Fruit fly (Drosophila melanogaster) whole organism, prepupa: ENCODE measurements around the gene Tdrd3.

Experiments used
- CG10631 ChIP-seq: fragments of 200-800 bp; sonication (Bioruptor generic); optimal IDR thresholded peaks from 2 replicates; lab custom pipeline; 2016; ENCODE audit warnings: missing biosample characterization, missing genetic modification characterization
- CG11762 ChIP-seq: fragments of 200-800 bp; sonication (Bioruptor generic); optimal IDR thresholded peaks from 3 replicates; lab custom pipeline; 2016; ENCODE audit warnings: missing biosample characterization, missing genetic modification characterization; ENCODE audit not compliant: insufficient read depth
- CG11902 ChIP-seq: fragments of 200-800 bp; sonication (Bioruptor generic); optimal IDR thresholded peaks from 3 replicates; lab custom pipeline; 2016; ENCODE audit warnings: missing biosample characterization, missing genetic modification characterization
- CG15336 ChIP-seq: fragments of 200-800 bp; sonication (Bioruptor generic); IDR thresholded peaks from 2 replicates; pipeline ENCODE4 v1.3.6; 2022; ENCODE audit warnings: missing biosample characterization, missing genetic modification characterization
- CG16779 ChIP-seq: fragments of 200-800 bp; sonication (Bioruptor generic); optimal IDR thresholded peaks from 3 replicates; lab custom pipeline; 2017; ENCODE audit warnings: missing biosample characterization, mild to moderate bottlenecking, missing genetic modification characterization
- CG3032 ChIP-seq: fragments of 200-800 bp; optimal IDR thresholded peaks from 2 replicates; lab custom pipeline; 2019; ENCODE audit warnings: missing biosample characterization, mild to moderate bottlenecking, missing genetic modification characterization, moderate library complexity
- CG31627 ChIP-seq: fragments of 200-800 bp; sonication (Bioruptor generic); optimal IDR thresholded peaks from 3 replicates; lab custom pipeline; 2016; ENCODE audit warnings: missing biosample characterization, missing genetic modification characterization
- CG32006 ChIP-seq: fragments of 200-800 bp; sonication (Bioruptor generic); optimal IDR thresholded peaks from 3 replicates; lab custom pipeline; 2017; ENCODE audit warnings: missing biosample characterization, mild to moderate bottlenecking, missing genetic modification characterization
- CG34406 ChIP-seq: fragments of 200-800 bp; sonication (Bioruptor generic); optimal IDR thresholded peaks from 3 replicates; lab custom pipeline; 2016; ENCODE audit warnings: missing biosample characterization, missing genetic modification characterization
- CG6163 ChIP-seq: fragments of 200-800 bp; sonication (Bioruptor generic); IDR thresholded peaks from 3 replicates; pipeline ENCODE4 v1.3.6; 2022; ENCODE audit warnings: missing biosample characterization, missing genetic modification characterization
- CG6792 ChIP-seq: fragments of 200-800 bp; sonication (Bioruptor generic); optimal IDR thresholded peaks from 3 replicates; lab custom pipeline; 2016; ENCODE audit warnings: missing biosample characterization, missing genetic modification characterization
- CG6808 ChIP-seq: fragments of 200-800 bp; sonication (Bioruptor generic); optimal IDR thresholded peaks from 3 replicates; lab custom pipeline; 2017; ENCODE audit warnings: missing biosample characterization, missing genetic modification characterization, mild to moderate bottlenecking, moderate library complexity, missing genetic modification reagents
- CG6854 ChIP-seq: fragments of 200-800 bp; sonication (Bioruptor generic); optimal IDR thresholded peaks from 2 replicates; lab custom pipeline; 2017; ENCODE audit warnings: missing biosample characterization, mild to moderate bottlenecking, missing genetic modification characterization
- CG7368 ChIP-seq: fragments of 200-800 bp; sonication (Bioruptor generic); optimal IDR thresholded peaks from 3 replicates; lab custom pipeline; 2016; ENCODE audit warnings: missing biosample characterization, missing genetic modification characterization
- CG8119 ChIP-seq: fragments of 200-800 bp; sonication (Bioruptor generic); IDR thresholded peaks from 3 replicates; pipeline ENCODE4 v1.3.6; 2022; ENCODE audit warnings: missing biosample characterization, missing genetic modification characterization
- CG8319 ChIP-seq: fragments of 200-800 bp; sonication (Bioruptor generic); optimal IDR thresholded peaks from 3 replicates; lab custom pipeline; 2016; ENCODE audit warnings: missing biosample characterization, missing genetic modification characterization
- CG9139 ChIP-seq: fragments of 200-800 bp; sonication (Bioruptor generic); optimal IDR thresholded peaks from 3 replicates; lab custom pipeline; 2017; ENCODE audit warnings: missing biosample characterization, mild to moderate bottlenecking, missing genetic modification characterization
- Eip75B ChIP-seq: fragments of 200-800 bp; sonication (Bioruptor generic); optimal IDR thresholded peaks from 3 replicates; lab custom pipeline; 2016; ENCODE audit warnings: missing biosample characterization, missing genetic modification characterization
- Eip78C ChIP-seq: fragments of 200-800 bp; sonication (Bioruptor generic); peaks from one replicate; lab custom pipeline; 2016; ENCODE audit warnings: missing biosample characterization, missing genetic modification characterization
- Eip93F ChIP-seq: fragments of 200-800 bp; sonication (Bioruptor generic); optimal IDR thresholded peaks from 2 replicates; lab custom pipeline; 2016; ENCODE audit warnings: missing biosample characterization, mild to moderate bottlenecking, missing genetic modification characterization
- Ets21C ChIP-seq: fragments of 200-800 bp; sonication (Bioruptor generic); optimal IDR thresholded peaks from 3 replicates; lab custom pipeline; 2016; ENCODE audit warnings: missing biosample characterization, missing genetic modification characterization
- Ets96B ChIP-seq: fragments of 200-800 bp; optimal IDR thresholded peaks from 2 replicates; lab custom pipeline; 2019; ENCODE audit warnings: missing biosample characterization, mild to moderate bottlenecking, missing genetic modification characterization, moderate library complexity
- Hr38 ChIP-seq: sonication (Bioruptor generic); optimal IDR thresholded peaks from 2 replicates; lab custom pipeline; 2016; ENCODE audit warnings: missing biosample characterization, missing genetic modification characterization
- Hr39 ChIP-seq: fragments of 200-800 bp; sonication (Bioruptor generic); optimal IDR thresholded peaks from 2 replicates; lab custom pipeline; 2016; ENCODE audit warnings: missing biosample characterization, missing genetic modification characterization
- Lpt ChIP-seq: fragments of 200-800 bp; sonication (Bioruptor generic); optimal IDR thresholded peaks from 3 replicates; lab custom pipeline; 2016; ENCODE audit warnings: missing biosample characterization, missing genetic modification characterization
- Met ChIP-seq: fragments of 200-800 bp; sonication (Bioruptor generic); optimal IDR thresholded peaks from 3 replicates; lab custom pipeline; 2016; ENCODE audit warnings: missing biosample characterization, missing genetic modification characterization
- Smox ChIP-seq: fragments of 200-800 bp; sonication (Bioruptor generic); optimal IDR thresholded peaks from 3 replicates; lab custom pipeline; 2016; ENCODE audit warnings: missing biosample characterization, missing genetic modification characterization
- Sox14 ChIP-seq: fragments of 200-800 bp; sonication (Bioruptor generic); optimal IDR thresholded peaks from 3 replicates; lab custom pipeline; 2016; ENCODE audit warnings: missing biosample characterization, missing genetic modification characterization
- achi ChIP-seq: fragments of 200-800 bp; sonication (Bioruptor generic); optimal IDR thresholded peaks from 3 replicates; lab custom pipeline; 2016; ENCODE audit warnings: missing biosample characterization, missing genetic modification characterization
- acj6 ChIP-seq: fragments of 200-800 bp; sonication (Bioruptor generic); optimal IDR thresholded peaks from 3 replicates; lab custom pipeline; 2016; ENCODE audit warnings: missing biosample characterization, missing genetic modification characterization
- cyc ChIP-seq: fragments of 200-800 bp; sonication (Bioruptor generic); optimal IDR thresholded peaks from 3 replicates; lab custom pipeline; 2016; ENCODE audit warnings: missing biosample characterization, missing genetic modification characterization
- dac ChIP-seq: fragments of 200-800 bp; sonication (Bioruptor generic); optimal IDR thresholded peaks from 2 replicates; lab custom pipeline; 2017; ENCODE audit warnings: missing biosample characterization, mild to moderate bottlenecking, missing genetic modification characterization
- eg ChIP-seq: fragments of 200-800 bp; sonication (Bioruptor generic); IDR thresholded peaks from 3 replicates; pipeline ENCODE4 v1.3.6; 2022; ENCODE audit warnings: missing biosample characterization, missing genetic modification characterization
- esn ChIP-seq: fragments of 200-800 bp; sonication (Bioruptor generic); optimal IDR thresholded peaks from 2 replicates; lab custom pipeline; 2016; ENCODE audit warnings: missing biosample characterization, mild to moderate bottlenecking, missing genetic modification characterization, moderate library complexity
- fkh ChIP-seq: fragments of 200-800 bp; sonication (Bioruptor generic); optimal IDR thresholded peaks from 3 replicates; lab custom pipeline; 2017; ENCODE audit warnings: missing biosample characterization, mild to moderate bottlenecking, missing genetic modification characterization, moderate library complexity
- lz ChIP-seq: fragments of 200-800 bp; sonication (Bioruptor generic); optimal IDR thresholded peaks from 3 replicates; lab custom pipeline; 2016; ENCODE audit warnings: missing biosample characterization, missing genetic modification characterization
- spab ChIP-seq: fragments of 200-800 bp; sonication (Bioruptor generic); optimal IDR thresholded peaks from 2 replicates; lab custom pipeline; 2017; ENCODE audit warnings: missing biosample characterization, mild to moderate bottlenecking, missing genetic modification characterization, missing genetic modification reagents
- svp ChIP-seq: fragments of 200-800 bp; sonication (Bioruptor generic); peaks from one replicate; lab custom pipeline; 2016; ENCODE audit warnings: missing biosample characterization, missing genetic modification characterization
- topi ChIP-seq: fragments of 200-800 bp; sonication (Bioruptor generic); optimal IDR thresholded peaks from 3 replicates; lab custom pipeline; 2016; ENCODE audit warnings: missing biosample characterization, missing genetic modification characterization
- vri ChIP-seq: fragments of 200-800 bp; sonication (Bioruptor generic); optimal IDR thresholded peaks from 3 replicates; lab custom pipeline; 2016; ENCODE audit warnings: missing biosample characterization, mild to moderate bottlenecking, missing genetic modification characterization

Tdrd3 gene

dm6 chr3L:14775711-14776660 lies 10.6 kb upstream of the Tdrd3 start, which contains the start of gene mop:
TSS of gene mop (minus strand) at chr3L:14776129.
- TF ChIP-seq svp (GFP tag; lab: Kevin White, UChicago) (peak; percentile 76), CG9139 (GFP tag; lab: Kevin White, UChicago) (no peak), CG31627 (GFP tag; lab: Kevin White, UChicago) (peak; percentile 19), dac (GFP tag; lab: Kevin White, UChicago) (no peak), CG15336 (GFP tag; lab: Robert Waterston, UW) (0 out of 2 replicates have a peak, but pooled peaks have one; percentile 23), esn (GFP tag; lab: Kevin White, UChicago) (peak; percentile 51), CG3032 (tag; lab: Kevin White, UChicago) (peak; percentile 19), CG6854 (GFP tag; lab: Kevin White, UChicago) (peak; percentile 32), Lpt (GFP tag; lab: Kevin White, UChicago) (no peak), lz (GFP tag; lab: Kevin White, UChicago) (peak; percentile 47), Eip78C (GFP tag; lab: Kevin White, UChicago) (peak; percentile 88), CG8119 (GFP tag; lab: Robert Waterston, UW) (peak; percentile 18; the same call in 1 of the 3 replicates)

dm6 chr3L:14779289-14779688 lies 7.3 kb upstream of the Tdrd3 start:
- TF ChIP-seq CG31627 (GFP tag; lab: Kevin White, UChicago) (no peak), Eip78C (GFP tag; lab: Kevin White, UChicago) (peak; percentile 41), svp (GFP tag; lab: Kevin White, UChicago) (peak; percentile 88), Eip75B (GFP tag; lab: Kevin White, UChicago) (no peak), Hr39 (GFP tag; lab: Kevin White, UChicago) (no peak), Ets21C (GFP tag; lab: Kevin White, UChicago) (no peak)

- TF ChIP-seq vri (GFP tag; lab: Kevin White, UChicago): peak; percentile 21
- TF ChIP-seq spab: no peak
- TF ChIP-seq svp (GFP tag; lab: Kevin White, UChicago): peak; percentile 52
- peak; percentile 28 for TF ChIP-seq CG16779
- TF ChIP-seq fkh (GFP tag; lab: Kevin White, UChicago): peak; percentile 92
- TF ChIP-seq Smox: no peak
- TF ChIP-seq CG11902 (GFP tag; lab: Kevin White, UChicago): no peak
Observed at dm6 chr3L:14780187-14780586, 6.4 kb upstream of the Tdrd3 start.

dm6 chr3L:14781082-14781862 lies 5.3 kb upstream of the Tdrd3 start:
- TF ChIP-seq Sox14 (peak; percentile 54), CG6163 (GFP tag; lab: Robert Waterston, UW) (peak; percentile 80), achi (GFP tag; lab: Kevin White, UChicago) (peak; percentile 53), CG32006 (GFP tag; lab: Kevin White, UChicago) (peak; percentile 82), Hr39 (GFP tag; lab: Kevin White, UChicago) (peak; percentile 56), CG6792 (GFP tag; lab: Kevin White, UChicago) (peak; percentile 65), CG10631 (GFP tag; lab: Kevin White, UChicago) (peak; percentile 66), CG8319 (GFP tag; lab: Kevin White, UChicago) (peak; percentile 55), Met (GFP tag; lab: Kevin White, UChicago) (peak; percentile 61), CG11762 (GFP tag; lab: Kevin White, UChicago) (peak; percentile 53), topi (GFP tag; lab: Kevin White, UChicago) (peak; percentile 58), Ets96B (peak; percentile 5), eg (peak; percentile 68), svp (GFP tag; lab: Kevin White, UChicago) (peak; percentile 89), CG7368 (no peak), acj6 (peak; percentile 63), CG16779 (peak; percentile 59), CG31627 (GFP tag; lab: Kevin White, UChicago) (peak; percentile 57), CG9139 (GFP tag; lab: Kevin White, UChicago) (peak; percentile 84), fkh (GFP tag; lab: Kevin White, UChicago) (peak; percentile 88), CG34406 (GFP tag; lab: Kevin White, UChicago) (peak; percentile 72), esn (GFP tag; lab: Kevin White, UChicago) (peak; percentile 80), Eip93F (GFP tag; lab: Kevin White, UChicago) (no peak), spab (peak; percentile 40), Hr38 (GFP tag; lab: Kevin White, UChicago) (no peak), Ets21C (GFP tag; lab: Kevin White, UChicago) (peak; percentile 33), CG6808 (GFP tag; lab: Kevin White, UChicago) (peak; percentile 78), cyc (GFP tag; lab: Kevin White, UChicago) (peak; percentile 59), CG8119 (GFP tag; lab: Robert Waterston, UW) (peak; percentile 55)
